Worm (Caenorhabditis elegans): ENCODE measurements around the gene C25D7.10.
A peak's percentile ranks its signal among the peaks of the same experiment; 100 is the strongest.

Gene C25D7.10

ce11 chrV:15094749-15095148, 27.5 kb downstream of the C25D7.10 start, which contains the start of gene srx-78:
Gene srx-78 (plus strand): TSS chrV:15095049.
- TF ChIP-seq sea-2 (GFP tag; IDR thresholded peaks at IDR 0.05) (no peak), F23B12.7 (tag; optimal IDR thresholded peaks at IDR 0.05; ENCODE audit: insufficient read depth) (no peak), snpc-1.3 (tag; optimal IDR thresholded peaks at IDR 0.05; ENCODE audit: insufficient read depth) (no peak), mes-4 (tag; optimal IDR thresholded peaks at IDR 0.05) (no peak), pbrm-1 (GFP tag; IDR thresholded peaks at IDR 0.05) (no peak), madf-8 (GFP tag; conservative IDR thresholded peaks at IDR 0.05) (no peak), ceh-58 (GFP tag; IDR thresholded peaks at IDR 0.05) (no peak), F49E8.2 (tag; optimal IDR thresholded peaks at IDR 0.05; ENCODE audit: insufficient read depth) (no peak), gei-17 (GFP tag; optimal IDR thresholded peaks at IDR 0.05) (no peak), unc-62 (GFP tag; optimal IDR thresholded peaks at IDR 0.05) (no peak), die-1 (tag; optimal IDR thresholded peaks at IDR 0.05) (no peak), snpc-1.1 (tag; optimal IDR thresholded peaks at IDR 0.05; ENCODE audit: insufficient read depth) (no peak), lir-1 (GFP tag; conservative IDR thresholded peaks at IDR 0.05) (no peak), F37B4.10 (GFP tag; IDR thresholded peaks at IDR 0.05) (no peak), Y53F4B.3 (GFP tag; IDR thresholded peaks at IDR 0.05) (no peak), xnd-1 (tag; optimal IDR thresholded peaks at IDR 0.05) (no peak), ztf-3 (GFP tag; optimal IDR thresholded peaks at IDR 0.05) (no peak), mel-28 (tag; optimal IDR thresholded peaks at IDR 0.05; ENCODE audit: borderline replicate concordance) (no peak), ztf-25 (GFP tag; IDR thresholded peaks at IDR 0.05) (no peak)

- TF ChIP-seq sptf-2 (GFP tag; optimal IDR thresholded peaks at IDR 0.05), result no peak
- no peak for TF ChIP-seq lin-54 (GFP tag; optimal IDR thresholded peaks at IDR 0.05)
- TF ChIP-seq F23B12.7 (tag; optimal IDR thresholded peaks at IDR 0.05; ENCODE audit: insufficient read depth), result no peak
- no peak for TF ChIP-seq B0261.1 (tag; optimal IDR thresholded peaks at IDR 0.05)
- no peak for TF ChIP-seq nfyb-1 (GFP tag; IDR thresholded peaks at IDR 0.05)
- TF ChIP-seq unc-62 (GFP tag; optimal IDR thresholded peaks at IDR 0.05), result no peak
Measured at ce11 chrV:15099447-15099846, 32.2 kb downstream of the C25D7.10 start, which contains the start of gene C01G10.1. Gene C01G10.1 (plus strand): TSS chrV:15099747.

ce11 chrV:15105893-15106598, 38.8 kb downstream of the C25D7.10 start, which contains the start of gene C01G10.14:
Gene C01G10.14 (minus strand): TSS chrV:15105943.
- TF ChIP-seq B0261.1 (tag; optimal IDR thresholded peaks at IDR 0.05) (peak; percentile 58), lin-26 (GFP tag; IDR thresholded peaks at IDR 0.05) (peak; percentile 55; the same call in 1 of the 2 replicates), hmg-1.2 (GFP tag; IDR thresholded peaks at IDR 0.05) (peak; percentile 73; the same call in 1 of the 2 replicates), nfyb-1 (GFP tag; IDR thresholded peaks at IDR 0.05) (peak; percentile 36; the same call in 1 of the 2 replicates), tbp1 (GFP tag; optimal IDR thresholded peaks at IDR 0.05) (peak; percentile 82), ztf-25 (GFP tag; IDR thresholded peaks at IDR 0.05) (peak; percentile 50; the same call in 1 of the 2 replicates)

- TF ChIP-seq chd-7 (tag; optimal IDR thresholded peaks at IDR 0.05), result no peak
- no peak for TF ChIP-seq dpl-1 (GFP tag; optimal IDR thresholded peaks at IDR 0.05)
- no peak for TF ChIP-seq cebp-1 (GFP tag; IDR thresholded peaks at IDR 0.05)
- no peak for TF ChIP-seq cebp-1 (tag; optimal IDR thresholded peaks at IDR 0.05)
- no peak for TF ChIP-seq nhr-27 (tag; optimal IDR thresholded peaks at IDR 0.05)
- no peak for TF ChIP-seq lag-1 (GFP tag; IDR thresholded peaks at IDR 0.05)
- no peak for TF ChIP-seq C06A6.2 (GFP tag; conservative IDR thresholded peaks at IDR 0.05)
- no peak for TF ChIP-seq zfh-2 (GFP tag; conservative IDR thresholded peaks at IDR 0.05)
- TF ChIP-seq ztf-3 (GFP tag; optimal IDR thresholded peaks at IDR 0.05), result no peak
- no peak for TF ChIP-seq hlh-26 (GFP tag; conservative IDR thresholded peaks at IDR 0.05)
- no peak for TF ChIP-seq egl-18 (GFP tag; IDR thresholded peaks at IDR 0.05)
- no peak for TF ChIP-seq ets-4 (GFP tag; optimal IDR thresholded peaks at IDR 0.05)
- no peak for TF ChIP-seq dox-1 (GFP tag; IDR thresholded peaks at IDR 0.05)
- no peak for TF ChIP-seq hsf-1 (GFP tag; IDR thresholded peaks at IDR 0.05)
Measured at ce11 chrV:15109260-15109659, 42.0 kb downstream of the C25D7.10 start, which contains the start of gene Y75B12A.2. Gene Y75B12A.2 (plus strand): TSS chrV:15109560.

Data from whole organism, young adult.